Fruit fly (Drosophila melanogaster) whole organism, embryonic: ENCODE results near the gene Atat.
A peak's percentile ranks its signal among the peaks of the same experiment; 100 is the strongest.

Source experiments
- ATbp ChIP-seq: fragments of 200-800 bp; sonication (Bioruptor generic); optimal IDR thresholded peaks from 2 replicates; lab custom pipeline; 2017; ENCODE audit warnings: missing biosample characterization, mild to moderate bottlenecking, missing genetic modification characterization, missing genetic modification reagents
- Atf-2 ChIP-seq: fragments of 200-800 bp; sonication (Bioruptor generic); optimal IDR thresholded peaks from 2 replicates; lab custom pipeline; 2016; ENCODE audit warnings: missing biosample characterization, missing genetic modification characterization
- BEAF-32 ChIP-seq: fragments of 200-800 bp; sonication (Bioruptor generic); optimal IDR thresholded peaks from 3 replicates; lab custom pipeline; 2017; ENCODE audit warnings: missing biosample characterization, missing genetic modification characterization, mild to moderate bottlenecking, moderate library complexity, missing genetic modification reagents
- Bdp1 ChIP-seq: fragments of 200-800 bp; sonication (Bioruptor generic); optimal IDR thresholded peaks from 3 replicates; lab custom pipeline; 2016; ENCODE audit warnings: missing biosample characterization, missing genetic modification characterization
- CG10209 ChIP-seq: fragments of 200-800 bp; sonication (Bioruptor generic); optimal IDR thresholded peaks from 3 replicates; lab custom pipeline; 2017; ENCODE audit warnings: missing biosample characterization, mild to moderate bottlenecking, missing genetic modification characterization, missing genetic modification reagents
- CG1024 ChIP-seq: fragments of 200-800 bp; sonication (Bioruptor generic); IDR thresholded peaks from 2 replicates; pipeline ENCODE4 v1.3.6; 2022; ENCODE audit warnings: missing biosample characterization, missing genetic modification characterization
- CG10366 ChIP-seq: fragments of 200-800 bp; sonication (Bioruptor generic); IDR thresholded peaks from 2 replicates; pipeline ENCODE4 v1.3.6; 2022; ENCODE audit warnings: missing biosample characterization, missing genetic modification characterization
- CG10565 ChIP-seq: fragments of 200-800 bp; sonication (Bioruptor generic); optimal IDR thresholded peaks from 3 replicates; lab custom pipeline; 2016; ENCODE audit warnings: missing biosample characterization, mild to moderate bottlenecking, missing genetic modification characterization
- CG11723 ChIP-seq: fragments of 200-800 bp; sonication (Bioruptor generic); optimal IDR thresholded peaks from 2 replicates; lab custom pipeline; 2017; ENCODE audit warnings: missing biosample characterization, mild to moderate bottlenecking, missing genetic modification characterization
- CG12236 ChIP-seq: fragments of 200-800 bp; sonication (Bioruptor generic); optimal IDR thresholded peaks from 2 replicates; lab custom pipeline; 2016; ENCODE audit warnings: missing biosample characterization, missing genetic modification characterization
- CG13424 ChIP-seq: fragments of 200-800 bp; sonication (Bioruptor generic); optimal IDR thresholded peaks from 2 replicates; lab custom pipeline; 2019; ENCODE audit warnings: missing biosample characterization, mild to moderate bottlenecking, missing genetic modification characterization, moderate library complexity
- CG13624 ChIP-seq: fragments of 200-800 bp; sonication (Bioruptor generic); optimal IDR thresholded peaks from 2 replicates; lab custom pipeline; 2016; ENCODE audit warnings: missing biosample characterization, missing genetic modification characterization
- CG14050 ChIP-seq: fragments of 200-800 bp; sonication (Bioruptor generic); IDR thresholded peaks from 3 replicates; pipeline ENCODE4 v1.3.6; 2022; ENCODE audit warnings: missing biosample characterization, missing genetic modification characterization
- CG15479 ChIP-seq: fragments of 200-800 bp; sonication (Bioruptor generic); optimal IDR thresholded peaks from 3 replicates; lab custom pipeline; 2019; ENCODE audit warnings: missing biosample characterization, mild to moderate bottlenecking, missing genetic modification characterization, moderate library complexity
- CG1603 ChIP-seq: fragments of 200-800 bp; sonication (Bioruptor generic); optimal IDR thresholded peaks from 2 replicates; lab custom pipeline; 2019; ENCODE audit warnings: missing biosample characterization, mild to moderate bottlenecking, missing genetic modification characterization, moderate library complexity
- CG16779 ChIP-seq: fragments of 200-800 bp; sonication (Bioruptor generic); IDR thresholded peaks from 2 replicates; pipeline ENCODE4 v1.3.6; 2022; ENCODE audit warnings: missing biosample characterization, missing genetic modification characterization
- CG17912 ChIP-seq: fragments of 200-800 bp; sonication (Bioruptor generic); optimal IDR thresholded peaks from 2 replicates; lab custom pipeline; 2018; ENCODE audit warnings: missing biosample characterization, mild to moderate bottlenecking, missing genetic modification characterization
- CG18262 ChIP-seq: fragments of 200-800 bp; optimal IDR thresholded peaks from 3 replicates; lab custom pipeline; 2019; ENCODE audit warnings: missing biosample characterization, mild to moderate bottlenecking, missing genetic modification characterization, moderate library complexity
- CG2875 ChIP-seq: fragments of 200-800 bp; sonication (Bioruptor generic); optimal IDR thresholded peaks from 2 replicates; lab custom pipeline; 2017; ENCODE audit warnings: missing biosample characterization, mild to moderate bottlenecking, missing genetic modification characterization, missing genetic modification reagents
- CG3163 ChIP-seq: fragments of 200-800 bp; sonication (Bioruptor generic); optimal IDR thresholded peaks from 3 replicates; lab custom pipeline; 2016; ENCODE audit warnings: missing biosample characterization, missing genetic modification characterization
- CG33557 ChIP-seq: fragments of 200-800 bp; sonication (Bioruptor generic); optimal IDR thresholded peaks from 2 replicates; lab custom pipeline; 2019; ENCODE audit warnings: missing biosample characterization, mild to moderate bottlenecking, missing genetic modification characterization, moderate library complexity
- CG34224 ChIP-seq: fragments of 200-800 bp; sonication (Bioruptor generic); IDR thresholded peaks from 3 replicates; pipeline ENCODE4 v1.3.6; 2022; ENCODE audit warnings: missing biosample characterization, missing genetic modification characterization; ENCODE audit not compliant: partially characterized antibody
- CG6254 ChIP-seq: fragments of 200-800 bp; sonication (Bioruptor generic); optimal IDR thresholded peaks from 3 replicates; lab custom pipeline; 2017; ENCODE audit warnings: mild to moderate bottlenecking, missing biosample characterization, missing genetic modification reagents, missing genetic modification characterization
- CG7745 ChIP-seq: fragments of 200-800 bp; sonication (Bioruptor generic); optimal IDR thresholded peaks from 2 replicates; lab custom pipeline; 2018; ENCODE audit warnings: missing biosample characterization, mild to moderate bottlenecking, missing genetic modification characterization, moderate library complexity
- CG7786 ChIP-seq: fragments of 200-800 bp; sonication (Bioruptor generic); optimal IDR thresholded peaks from 2 replicates; lab custom pipeline; 2016; ENCODE audit warnings: missing biosample characterization, missing genetic modification characterization
- E2f2 ChIP-seq: fragments of 200-800 bp; sonication (Bioruptor generic); IDR thresholded peaks from 2 replicates; pipeline ENCODE4 v1.3.6; 2022; ENCODE audit warnings: missing biosample characterization, missing genetic modification characterization
- Elba2 ChIP-seq: fragments of 200-800 bp; sonication (Bioruptor generic); optimal IDR thresholded peaks from 3 replicates; lab custom pipeline; 2016; ENCODE audit warnings: missing biosample characterization, missing genetic modification characterization
- HLHmδ ChIP-seq: fragments of 200-800 bp; sonication (Bioruptor generic); optimal IDR thresholded peaks from 2 replicates; lab custom pipeline; 2018; ENCODE audit warnings: missing biosample characterization, mild to moderate bottlenecking, missing genetic modification characterization, moderate library complexity
- Hand ChIP-seq: fragments of 200-800 bp; sonication (Bioruptor generic); optimal IDR thresholded peaks from 2 replicates; lab custom pipeline; 2017; ENCODE audit warnings: mild to moderate bottlenecking, missing biosample characterization, missing genetic modification reagents, missing genetic modification characterization
- Hr39 ChIP-seq: fragments of >200 bp; optimal IDR thresholded peaks from 2 replicates; lab custom pipeline; 2017
- Lpt ChIP-seq: fragments of >200 bp; optimal IDR thresholded peaks from 2 replicates; lab custom pipeline; 2018; ENCODE audit warnings: missing biosample characterization, missing genetic modification characterization
- Oli ChIP-seq: fragments of 200-800 bp; sonication (Bioruptor generic); optimal IDR thresholded peaks from 2 replicates; lab custom pipeline; 2018; ENCODE audit warnings: missing biosample characterization, mild to moderate bottlenecking, missing genetic modification characterization, moderate library complexity
- Rx ChIP-seq: fragments of 200-800 bp; sonication (Bioruptor generic); IDR thresholded peaks from 2 replicates; pipeline ENCODE4 v1.3.6; 2022; ENCODE audit warnings: missing biosample characterization, missing genetic modification characterization
- TFAM ChIP-seq: fragments of 200-800 bp; sonication (Bioruptor generic); optimal IDR thresholded peaks from 2 replicates; lab custom pipeline; 2017; ENCODE audit warnings: missing biosample characterization, missing genetic modification characterization, inconsistent platforms
- bbx ChIP-seq: fragments of 200-800 bp; sonication (Bioruptor generic); IDR thresholded peaks from 2 replicates; pipeline ENCODE4 v1.3.6; 2022; ENCODE audit warnings: missing biosample characterization, missing genetic modification characterization; ENCODE audit not compliant: partially characterized antibody
- btn ChIP-seq: fragments of 200-800 bp; sonication (Bioruptor generic); optimal IDR thresholded peaks from 2 replicates; lab custom pipeline; 2016; ENCODE audit warnings: missing biosample characterization, missing genetic modification characterization
- chif ChIP-seq, 2 experiments: fragments of 200-800 bp; sonication (Bioruptor generic); optimal IDR thresholded peaks; 3 replicates each; lab custom pipeline; 2016; ENCODE audit warnings: missing biosample characterization in 2 of 2, missing genetic modification characterization in 2 of 2
- chm ChIP-seq: fragments of 200-800 bp; sonication (Bioruptor generic); IDR thresholded peaks from 2 replicates; pipeline ENCODE4 v1.3.6; 2022; ENCODE audit warnings: missing biosample characterization, missing genetic modification characterization
- corto ChIP-seq: fragments of 200-800 bp; sonication (Bioruptor generic); optimal IDR thresholded peaks from 2 replicates; lab custom pipeline; 2016; ENCODE audit warnings: missing biosample characterization, mild to moderate bottlenecking, missing genetic modification characterization, moderate library complexity
- gro ChIP-seq: fragments of 200-800 bp; sonication (Bioruptor generic); optimal IDR thresholded peaks from 2 replicates; lab custom pipeline; 2016; ENCODE audit warnings: missing biosample characterization, missing genetic modification characterization
- gt ChIP-seq: fragments of 200-800 bp; sonication (Bioruptor generic); IDR thresholded peaks from 2 replicates; pipeline ENCODE4 v1.3.6; 2022; ENCODE audit warnings: missing biosample characterization, missing genetic modification characterization
- her ChIP-seq: fragments of 200-800 bp; sonication (Bioruptor generic); optimal IDR thresholded peaks from 2 replicates; lab custom pipeline; 2016; ENCODE audit warnings: missing biosample characterization, missing genetic modification characterization
- nerfin-2 ChIP-seq: fragments of 200-800 bp; sonication (Bioruptor generic); IDR thresholded peaks from 2 replicates; pipeline ENCODE4 v1.3.6; 2022; ENCODE audit warnings: missing biosample characterization, missing genetic modification characterization; ENCODE audit not compliant: partially characterized antibody
- pb ChIP-seq: fragments of 200-800 bp; sonication (Bioruptor generic); optimal IDR thresholded peaks from 3 replicates; lab custom pipeline; 2016; ENCODE audit warnings: missing biosample characterization, missing genetic modification characterization
- run ChIP-seq: fragments of 200-800 bp; sonication (Bioruptor generic); optimal IDR thresholded peaks from 3 replicates; lab custom pipeline; 2018; ENCODE audit warnings: missing biosample characterization, mild to moderate bottlenecking, missing genetic modification characterization
- sisA ChIP-seq: fragments of 200-800 bp; sonication (Bioruptor generic); IDR thresholded peaks from 2 replicates; pipeline ENCODE4 v1.3.6; 2022; ENCODE audit warnings: missing biosample characterization, missing genetic modification characterization
- stc ChIP-seq: fragments of 200-800 bp; sonication (Bioruptor generic); IDR thresholded peaks from 2 replicates; pipeline ENCODE4 v1.3.6; 2022; ENCODE audit warnings: missing biosample characterization, missing genetic modification characterization
- stwl ChIP-seq: fragments of 200-800 bp; sonication (Bioruptor generic); optimal IDR thresholded peaks from 3 replicates; lab custom pipeline; 2018; ENCODE audit warnings: missing biosample characterization, mild to moderate bottlenecking, missing genetic modification characterization, moderate library complexity

The Atat gene

dm6 chr3L:9383345-9384075, 43.0 kb downstream of the Atat start, which contains the start of gene Hsp27 (continued):
- peak; percentile 96 for TF ChIP-seq gro

dm6 chr3L:9381602-9382001, 45.0 kb downstream of the Atat start, which contains the start of gene Hsp23:
Hsp23 (plus strand) TSS chr3L:9381882.
- TF ChIP-seq CG14050 (GFP tag; lab: Robert Waterston, UW) (no peak), CG7745 (tag; lab: Kevin White, UChicago) (no peak), CG18262 (tag; lab: Kevin White, UChicago) (no peak), CG10565 (GFP tag; lab: Kevin White, UChicago) (no peak), CG10209 (GFP tag; lab: Kevin White, UChicago) (no peak), CG11723 (GFP tag; lab: Kevin White, UChicago) (no peak), CG13424 (tag; lab: Kevin White, UChicago) (no peak), CG10366 (no peak), Rx (no peak), CG1603 (tag; lab: Kevin White, UChicago) (peak; percentile 9), Atf-2 (GFP tag; lab: Kevin White, UChicago) (no peak), HLHmδ (GFP tag; lab: Kevin White, UChicago) (no peak), CG6254 (GFP tag; lab: Kevin White, UChicago) (no peak), E2f2 (GFP tag; lab: Robert Waterston, UW) (no peak), CG1024 (GFP tag; lab: Robert Waterston, UW) (no peak), BEAF-32 (GFP tag; lab: Kevin White, UChicago) (peak; percentile 27), nerfin-2 (GFP tag; lab: Robert Waterston, UW) (no peak; the same call in 1 of the 2 replicates), chm (no peak), her (GFP tag; lab: Kevin White, UChicago) (no peak), stwl (no peak), sisA (GFP tag; lab: Robert Waterston, UW) (no peak), chif (GFP tag; optimal IDR thresholded peaks at IDR 0.05; lab: Kevin White, UChicago) (no peak), run (tag; lab: Kevin White, UChicago) (no peak), btn (no peak), stc (GFP tag; lab: Robert Waterston, UW) (no peak), Hand (GFP tag; lab: Kevin White, UChicago) (no peak), bbx (GFP tag; lab: Robert Waterston, UW) (peak; percentile 37; the same call in 1 of the 2 replicates), CG3163 (no peak), corto (peak; percentile 24), CG7786 (GFP tag; lab: Kevin White, UChicago) (no peak), CG2875 (no peak), ATbp (GFP tag; lab: Kevin White, UChicago) (no peak), Bdp1 (GFP tag; lab: Kevin White, UChicago) (no peak), CG16779 (GFP tag; lab: Robert Waterston, UW) (no peak), Oli (tag; lab: Kevin White, UChicago) (no peak), CG33557 (GFP tag; lab: Kevin White, UChicago) (peak; percentile 11), CG15479 (GFP tag; lab: Kevin White, UChicago) (peak; percentile 97), CG12236 (GFP tag; lab: Kevin White, UChicago) (no peak), pb (GFP tag; lab: Kevin White, UChicago) (no peak), Lpt (GFP tag; lab: Kevin White, UChicago) (no peak), Hr39 (lab: Kevin White, UChicago) (no peak), CG13624 (GFP tag; lab: Kevin White, UChicago) (no peak), CG34224 (peak; percentile 30; the same call in 1 of the 3 replicates), CG17912 (GFP tag; lab: Kevin White, UChicago) (no peak), Elba2 (GFP tag; lab: Kevin White, UChicago) (no peak), TFAM (GFP tag; lab: Kevin White, UChicago) (no peak), gt (GFP tag; lab: Robert Waterston, UW) (no peak)
